Worm (Caenorhabditis elegans): ENCODE results near the gene fbxb-74.

The fbxb-74 gene

DNA sequence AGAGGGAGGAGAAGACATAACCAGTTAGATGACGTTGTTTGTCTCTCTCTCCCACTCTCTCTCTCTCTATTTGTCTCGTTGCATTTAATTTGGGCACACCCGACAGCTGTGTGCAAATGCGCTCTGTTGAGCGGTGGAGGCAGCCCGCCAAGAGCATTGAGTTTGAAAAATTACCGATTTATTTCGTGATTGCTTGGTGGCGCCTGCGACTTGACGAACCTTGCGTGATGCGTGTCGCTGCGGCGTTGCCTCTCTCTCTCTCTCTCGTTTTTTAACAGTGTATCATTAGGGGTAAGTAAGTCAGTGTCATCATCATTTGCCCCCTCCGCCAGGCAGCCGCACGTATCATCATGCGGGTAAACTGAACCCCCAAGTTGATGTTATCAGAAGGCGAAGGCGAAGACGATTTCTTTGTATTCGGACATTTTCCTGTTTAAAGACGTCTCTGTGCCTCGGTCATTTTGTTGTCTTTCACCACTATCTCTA is 33.0 kb downstream of the fbxb-74 start (continued):
- no peak for TF ChIP-seq hlh-4 (tag; optimal IDR thresholded peaks at IDR 0.05)
- TF ChIP-seq snpc-4 (tag; optimal IDR thresholded peaks at IDR 0.05) = peak; percentile 26
- peak; percentile 81 for TF ChIP-seq unc-130 (tag; optimal IDR thresholded peaks at IDR 0.05)
- TF ChIP-seq ceh-63 (GFP tag; optimal IDR thresholded peaks at IDR 0.05) = no peak
- TF ChIP-seq egl-27 (tag; optimal IDR thresholded peaks at IDR 0.05) = peak in 1 of 2 experiments; percentile 58
- TF ChIP-seq fkh-8 (tag; optimal IDR thresholded peaks at IDR 0.05) = peak; percentile 83
- TF ChIP-seq ztf-4 (tag; optimal IDR thresholded peaks at IDR 0.05) = no peak
- peak; percentile 78 for TF ChIP-seq nhr-47 (tag; optimal IDR thresholded peaks at IDR 0.05)
- peak; percentile 47 for TF ChIP-seq fkh-10 (GFP tag; optimal IDR thresholded peaks at IDR 0.05)
- peak; percentile 1 for TF ChIP-seq zag-1 (tag; optimal IDR thresholded peaks at IDR 0.05)
- TF ChIP-seq pqm-1 (tag; optimal IDR thresholded peaks at IDR 0.05) = peak; percentile 66
- no peak for TF ChIP-seq tlp-1 (tag; optimal IDR thresholded peaks at IDR 0.05)
- TF ChIP-seq ztf-11 (tag; optimal IDR thresholded peaks at IDR 0.05) = peak in 1 of 2 experiments; percentile 41
- peak; percentile 81 to 86 for TF ChIP-seq lin-35 (GFP tag; optimal IDR thresholded peaks at IDR 0.05)
- peak; percentile 12 for TF ChIP-seq mef-2 (tag; optimal IDR thresholded peaks at IDR 0.05)
- TF ChIP-seq lir-3 (tag; optimal IDR thresholded peaks at IDR 0.05; ENCODE audit: poor library complexity) = peak; percentile 41
- TF ChIP-seq aha-1 (tag; optimal IDR thresholded peaks at IDR 0.05) = no peak
- TF ChIP-seq nhr-12 (tag; optimal IDR thresholded peaks at IDR 0.05) = no peak
- peak; percentile 7 for TF ChIP-seq sup-37 (GFP tag; optimal IDR thresholded peaks at IDR 0.05)
- TF ChIP-seq irx-1 (tag; optimal IDR thresholded peaks at IDR 0.05) = no peak
- TF ChIP-seq nhr-77 (tag; optimal IDR thresholded peaks at IDR 0.05) = peak; percentile 52
- peak; percentile 63 for TF ChIP-seq vab-15 (tag; optimal IDR thresholded peaks at IDR 0.05)
- TF ChIP-seq tbx-2 (tag; optimal IDR thresholded peaks at IDR 0.05) = peak; percentile 72
- TF ChIP-seq swsn-7 (tag; optimal IDR thresholded peaks at IDR 0.05) = peak; percentile 76
- no peak for TF ChIP-seq alr-1 (tag; optimal IDR thresholded peaks at IDR 0.05; ENCODE audit: borderline replicate concordance)
- peak; percentile 38 for TF ChIP-seq blmp-1 (tag; optimal IDR thresholded peaks at IDR 0.05)
- TF ChIP-seq ceh-88 (GFP tag; IDR thresholded peaks at IDR 0.05) = no peak
- 0 out of 2 replicates have a peak, but pooled peaks have one; percentile 45 for TF ChIP-seq mab-9 (GFP tag; IDR thresholded peaks at IDR 0.05)
- peak; percentile 75 for TF ChIP-seq nhr-20 (tag; optimal IDR thresholded peaks at IDR 0.05)
- peak; percentile 91 for TF ChIP-seq nhr-85 (tag)
- TF ChIP-seq mep-1 (tag; optimal IDR thresholded peaks at IDR 0.05) = peak; percentile 51
- peak; percentile 30 for TF ChIP-seq dsc-1 (tag; optimal IDR thresholded peaks at IDR 0.05)

ce11 chrIV:4405126-4405525 is 34.0 kb downstream of the fbxb-74 start, which contains the start of gene Y24D9A.7:
Y24D9A.7 (minus strand) TSS chrIV:4405171.
- TF ChIP-seq mep-1 (tag; optimal IDR thresholded peaks at IDR 0.05) = peak; percentile 21
- no peak for TF ChIP-seq efl-1 (optimal IDR thresholded peaks at IDR 0.05)
- TF ChIP-seq efl-1 (GFP tag; optimal IDR thresholded peaks at IDR 0.05 in 1 of 2) = peak in 1 of 2 experiments; percentile 92
- peak; percentile 10 for TF ChIP-seq blmp-1 (tag; optimal IDR thresholded peaks at IDR 0.05)
- peak in 2 of 3 experiments; percentile 7 to 12 for TF ChIP-seq dpl-1 (GFP tag; optimal IDR thresholded peaks at IDR 0.05)
- TF ChIP-seq nhr-28 (tag; optimal IDR thresholded peaks at IDR 0.05) = no peak
- peak; percentile 57 for TF ChIP-seq lin-14 (GFP tag; optimal IDR thresholded peaks at IDR 0.05)
- no peak for TF ChIP-seq swsn-7 (tag; optimal IDR thresholded peaks at IDR 0.05)
- TF ChIP-seq ztf-4 (tag; optimal IDR thresholded peaks at IDR 0.05) = peak; percentile 55
- peak; percentile 22 for TF ChIP-seq nhr-20 (tag; optimal IDR thresholded peaks at IDR 0.05)
- no peak for TF ChIP-seq ceh-90 (tag; optimal IDR thresholded peaks at IDR 0.05)
- TF ChIP-seq lsy-2 (tag; optimal IDR thresholded peaks at IDR 0.05) = peak in 1 of 2 experiments; percentile 3
- peak; percentile 46 for TF ChIP-seq unc-130 (tag; optimal IDR thresholded peaks at IDR 0.05)
- TF ChIP-seq snu-23 (GFP tag; optimal IDR thresholded peaks at IDR 0.05) = peak; percentile 27
- TF ChIP-seq rnt-1 (tag; optimal IDR thresholded peaks at IDR 0.05) = peak; percentile 8
- no peak for TF ChIP-seq C04F5.9 (tag; optimal IDR thresholded peaks at IDR 0.05)
- TF ChIP-seq dsc-1 (tag; optimal IDR thresholded peaks at IDR 0.05) = peak; percentile 19
- TF ChIP-seq nhr-71 (tag; optimal IDR thresholded peaks at IDR 0.05) = peak; percentile 61
- no peak for TF ChIP-seq unc-98 (GFP tag; IDR thresholded peaks at IDR 0.05)
- TF ChIP-seq lin-35 (GFP tag; optimal IDR thresholded peaks at IDR 0.05) = peak in 1 of 2 experiments; percentile 43

All from whole organism, L1 larva.